Fruit fly (Drosophila melanogaster): ENCODE data around the gene CG1571.

Gene CG1571

DNA sequence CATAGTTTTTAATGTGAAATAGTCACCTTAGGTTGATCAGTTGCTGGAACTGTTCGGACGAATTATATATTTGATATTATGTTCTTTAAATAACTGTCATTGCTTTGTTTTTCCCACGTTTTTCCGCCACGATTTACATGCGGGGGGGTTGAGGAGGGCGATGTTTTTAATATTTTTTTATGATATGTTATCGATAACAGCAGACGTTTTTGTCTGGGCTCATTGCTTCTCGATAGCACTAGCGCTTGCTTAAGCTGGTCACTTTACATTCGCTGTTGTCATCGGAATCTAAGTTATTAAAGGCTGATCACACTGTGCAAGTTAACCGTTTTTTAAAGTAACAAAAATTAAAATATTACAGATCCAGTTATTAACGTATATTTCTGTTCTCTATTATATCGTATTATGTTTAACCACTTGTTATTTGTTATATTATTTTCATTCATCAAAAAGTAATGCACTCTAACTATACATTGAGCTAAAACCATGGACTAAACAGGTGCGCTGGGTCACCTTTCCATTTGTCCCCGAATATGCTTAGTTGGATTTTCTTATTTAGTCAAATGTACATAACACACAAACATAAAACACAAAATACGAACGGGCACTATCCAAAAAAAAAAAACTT is at the start of gene CG1571, which contains the start of gene Upf2:
CG1571 (plus strand) TSS at position 578 of the 628 bp plus-strand sequence.
Upf2 (minus strand) TSS at position 167 of the 628 bp plus-strand sequence.
- TF ChIP-seq noc (tag; optimal IDR thresholded peaks at IDR 0.05): no peak

DNA sequence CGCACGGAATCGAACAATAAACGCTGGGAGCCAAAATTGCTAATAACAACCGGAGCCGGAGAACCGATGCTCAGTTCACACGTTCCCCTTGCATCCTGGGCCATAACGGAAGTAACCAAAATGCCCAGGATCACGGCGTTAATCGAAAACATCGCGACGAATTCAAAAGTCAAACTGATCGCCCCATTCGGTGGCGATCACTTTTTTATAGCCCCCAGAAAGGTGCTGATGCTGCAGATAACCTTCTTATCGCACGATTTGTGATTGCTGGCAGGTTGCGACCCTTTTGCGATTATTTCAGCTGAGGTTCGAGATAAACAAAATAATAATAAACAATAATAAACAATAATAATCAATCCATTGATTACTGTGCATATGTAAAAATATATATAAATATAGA is 38.3 kb upstream of the CG1571 start, which contains the start of gene CG2233:
CG2233 (minus strand) TSS at position 184 of the 400 bp plus-strand sequence.
- peak; percentile 83 for TF ChIP-seq noc (tag; optimal IDR thresholded peaks at IDR 0.05)

DNA sequence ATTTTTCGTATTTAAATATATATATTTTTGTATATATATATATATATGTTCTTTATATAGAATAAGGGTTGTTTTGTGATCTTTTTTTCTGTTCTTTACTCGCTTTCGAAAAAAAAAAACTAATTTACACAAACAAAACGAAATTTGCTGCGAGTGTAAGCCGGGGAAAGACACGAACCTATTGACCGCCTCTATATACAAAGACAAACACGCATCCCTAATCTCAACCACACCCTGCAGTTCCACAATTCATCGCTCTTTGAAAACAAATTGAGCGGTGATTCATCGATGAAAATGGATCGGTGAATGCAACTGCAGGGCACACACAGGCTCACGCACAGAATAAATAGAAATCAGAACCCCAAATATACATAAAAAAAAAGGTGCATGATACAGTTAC is 36.7 kb upstream of the CG1571 start:
- TF ChIP-seq noc (tag; optimal IDR thresholded peaks at IDR 0.05): no peak

DNA sequence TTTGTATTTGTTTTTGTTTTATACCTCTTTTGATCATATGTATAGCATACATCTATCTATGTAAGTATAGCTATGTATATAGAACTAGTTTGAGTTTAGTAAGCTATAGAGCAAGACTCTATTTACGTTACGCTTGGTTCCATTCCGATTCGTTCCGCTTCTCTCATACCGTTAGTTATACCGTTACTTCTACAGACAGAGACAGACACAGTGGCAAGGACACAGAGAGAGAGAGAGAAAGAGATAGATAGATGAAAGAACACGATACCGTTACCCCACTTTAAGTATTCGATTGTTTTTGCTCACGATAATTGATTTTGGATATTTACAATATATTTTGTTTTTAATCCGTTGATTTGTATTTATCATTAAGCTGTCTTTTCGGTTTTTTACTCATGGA is 29.2 kb upstream of the CG1571 start:
- no peak for TF ChIP-seq noc (tag; optimal IDR thresholded peaks at IDR 0.05)

DNA sequence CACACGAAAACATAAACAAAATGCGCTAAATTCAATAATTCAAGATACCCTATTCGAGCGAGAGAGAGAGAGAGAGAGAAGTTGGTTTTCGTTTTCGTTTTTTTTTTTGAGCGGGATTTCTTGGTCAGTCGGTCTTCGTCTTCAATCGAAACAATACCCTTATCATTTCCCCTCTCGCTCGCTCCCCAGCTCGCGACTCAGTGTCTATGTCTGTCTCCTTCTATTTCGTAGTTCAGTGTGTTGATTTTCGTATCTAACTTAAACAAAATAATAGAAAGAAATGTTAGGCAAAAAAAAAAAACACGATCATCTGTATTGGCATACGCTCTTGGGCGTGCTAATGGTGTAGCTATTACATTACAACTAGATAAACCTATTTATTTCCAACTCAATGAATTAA is 26.4 kb upstream of the CG1571 start:
- no peak for TF ChIP-seq noc (tag; optimal IDR thresholded peaks at IDR 0.05)

DNA sequence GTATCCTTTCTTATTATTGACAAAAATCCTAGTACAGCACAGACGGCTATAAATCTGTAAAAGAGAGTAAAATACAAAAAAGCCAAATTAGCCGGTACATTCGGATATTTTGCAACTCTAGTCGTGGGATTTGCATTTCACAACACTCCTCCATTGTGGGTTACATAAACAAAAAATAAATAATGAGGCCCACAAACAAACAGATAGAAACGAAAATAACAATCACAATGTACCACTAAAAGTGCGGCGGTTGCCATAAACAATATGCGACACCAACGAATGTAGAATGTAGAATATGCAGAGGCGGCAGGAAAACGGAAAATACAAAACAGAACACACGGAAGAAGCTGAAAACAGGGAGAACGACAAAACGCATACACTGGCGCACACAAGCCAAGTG is 19.6 kb upstream of the CG1571 start:
- no peak for TF ChIP-seq noc (tag; optimal IDR thresholded peaks at IDR 0.05)

DNA sequence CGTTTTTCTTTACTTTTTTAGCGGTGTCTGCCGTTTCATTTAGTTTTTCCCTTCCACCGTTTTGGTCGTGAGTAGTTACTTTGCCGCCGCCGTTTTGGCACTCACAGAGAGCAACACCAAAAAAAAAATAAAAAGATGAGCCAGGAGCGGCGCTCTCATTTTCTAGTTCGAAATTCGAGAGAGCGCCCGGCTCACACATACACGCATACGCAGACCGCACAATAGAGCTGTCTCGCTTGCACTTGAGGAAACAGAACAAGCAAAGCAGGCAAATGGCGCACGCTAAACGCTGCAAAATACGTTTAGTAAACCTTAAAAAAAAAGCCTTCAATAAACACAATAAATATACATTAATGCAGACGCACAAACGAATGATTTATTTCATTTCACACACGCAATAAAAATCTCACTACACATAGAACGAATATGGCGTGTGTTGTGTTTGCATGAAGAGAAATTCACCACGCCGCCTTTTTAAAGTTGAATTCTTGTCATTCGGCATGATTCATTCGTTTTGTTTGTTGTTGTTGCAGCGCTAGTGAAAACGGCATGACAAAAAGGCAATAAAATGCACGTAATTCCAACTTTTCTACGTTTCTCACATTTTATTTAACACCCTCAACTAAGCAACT is 19.0 kb upstream of the CG1571 start:
- TF ChIP-seq noc (tag; optimal IDR thresholded peaks at IDR 0.05): no peak

DNA sequence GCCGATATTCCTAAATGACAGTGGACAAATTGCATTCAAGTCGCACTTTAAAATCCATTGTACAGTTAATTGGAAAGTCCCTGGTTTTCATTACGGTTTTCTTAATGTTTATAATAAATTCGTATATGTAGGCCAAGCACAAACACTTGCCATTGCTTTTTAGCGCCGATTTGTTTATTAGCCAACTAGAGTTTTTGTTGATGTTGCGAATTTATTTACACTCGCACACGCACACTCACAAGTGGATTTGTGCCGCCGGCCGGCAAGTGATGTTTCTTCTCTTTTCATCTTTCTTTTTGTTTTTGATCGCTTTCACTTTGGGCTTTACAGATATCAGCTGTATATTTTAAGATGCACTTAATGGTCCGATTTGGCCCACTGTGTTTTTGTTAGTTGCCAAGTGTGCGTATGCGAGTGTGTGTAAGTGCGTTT is 18.4 kb upstream of the CG1571 start:
- TF ChIP-seq noc (tag; optimal IDR thresholded peaks at IDR 0.05): peak; percentile 61

DNA sequence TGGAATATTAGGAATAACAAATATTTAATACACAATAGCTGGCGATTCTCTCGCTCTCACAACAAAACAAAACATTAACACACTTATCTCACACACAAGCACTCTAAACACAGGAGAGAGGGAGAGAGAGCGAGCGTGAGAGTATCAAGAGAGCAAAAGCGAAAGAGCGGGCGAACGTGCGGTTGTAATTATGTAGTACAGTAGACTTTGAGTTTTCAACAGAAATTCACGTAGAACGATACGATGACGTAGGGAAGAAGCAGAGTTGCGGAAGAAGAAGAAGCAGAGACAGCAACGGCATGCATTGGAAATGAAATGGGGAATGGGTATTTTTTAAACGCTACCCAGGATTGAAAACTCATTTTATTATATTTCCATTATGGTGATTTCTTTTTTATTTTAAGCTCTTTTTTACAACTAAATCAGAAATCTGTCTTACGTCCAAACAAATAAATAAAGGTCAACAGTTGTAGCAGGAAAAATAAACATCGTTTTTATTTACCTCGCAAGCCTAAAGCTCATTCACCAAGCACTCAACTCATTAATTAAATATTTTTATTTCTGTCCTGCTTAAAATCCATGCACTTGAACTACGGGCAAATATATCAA is 17.7 kb upstream of the CG1571 start:
- no peak for TF ChIP-seq noc (tag; optimal IDR thresholded peaks at IDR 0.05)

DNA sequence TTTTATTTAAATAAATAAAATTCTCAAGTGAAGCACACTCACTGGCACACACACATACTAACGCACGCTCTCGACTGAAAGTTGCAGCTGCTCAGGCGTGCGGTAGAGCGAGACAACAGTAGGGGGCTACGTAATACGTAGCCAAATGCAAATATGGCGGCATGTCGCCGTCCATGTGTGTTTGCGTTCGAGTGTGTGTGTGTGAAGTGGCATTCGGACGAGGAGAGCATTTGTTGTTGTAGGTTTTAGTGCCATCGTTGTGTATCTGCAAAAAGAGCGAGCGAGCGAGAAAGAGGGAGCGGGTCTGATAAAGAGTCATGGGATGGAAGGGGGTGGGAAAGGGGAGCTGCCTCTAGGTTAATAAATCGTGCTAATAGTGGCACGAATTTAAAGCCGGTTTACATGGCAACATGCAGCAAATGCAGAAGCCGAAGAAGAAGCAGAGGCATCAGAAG is 17.2 kb upstream of the CG1571 start:
- TF ChIP-seq noc (tag; optimal IDR thresholded peaks at IDR 0.05): peak; percentile 2

DNA sequence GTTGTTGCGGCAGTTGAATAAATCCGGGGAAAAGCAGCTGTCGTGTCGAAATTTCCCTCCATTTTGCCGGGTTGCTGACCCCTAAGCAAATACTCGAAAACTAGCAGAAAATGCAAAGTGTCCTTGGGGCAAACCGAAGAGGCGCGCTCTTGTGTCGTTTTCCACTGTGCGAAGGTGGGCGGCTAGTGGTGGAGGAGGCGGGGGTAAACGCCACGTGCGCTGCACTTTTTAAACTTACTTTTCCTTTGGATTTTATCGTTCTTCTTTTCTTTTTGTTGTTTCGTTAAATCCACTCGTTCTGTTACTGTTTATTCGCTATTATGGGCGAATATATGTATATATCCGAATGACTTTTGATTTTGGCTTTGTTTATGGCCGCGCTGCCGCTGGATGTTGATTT is 16.0 kb upstream of the CG1571 start:
- TF ChIP-seq noc (tag; optimal IDR thresholded peaks at IDR 0.05): no peak

DNA sequence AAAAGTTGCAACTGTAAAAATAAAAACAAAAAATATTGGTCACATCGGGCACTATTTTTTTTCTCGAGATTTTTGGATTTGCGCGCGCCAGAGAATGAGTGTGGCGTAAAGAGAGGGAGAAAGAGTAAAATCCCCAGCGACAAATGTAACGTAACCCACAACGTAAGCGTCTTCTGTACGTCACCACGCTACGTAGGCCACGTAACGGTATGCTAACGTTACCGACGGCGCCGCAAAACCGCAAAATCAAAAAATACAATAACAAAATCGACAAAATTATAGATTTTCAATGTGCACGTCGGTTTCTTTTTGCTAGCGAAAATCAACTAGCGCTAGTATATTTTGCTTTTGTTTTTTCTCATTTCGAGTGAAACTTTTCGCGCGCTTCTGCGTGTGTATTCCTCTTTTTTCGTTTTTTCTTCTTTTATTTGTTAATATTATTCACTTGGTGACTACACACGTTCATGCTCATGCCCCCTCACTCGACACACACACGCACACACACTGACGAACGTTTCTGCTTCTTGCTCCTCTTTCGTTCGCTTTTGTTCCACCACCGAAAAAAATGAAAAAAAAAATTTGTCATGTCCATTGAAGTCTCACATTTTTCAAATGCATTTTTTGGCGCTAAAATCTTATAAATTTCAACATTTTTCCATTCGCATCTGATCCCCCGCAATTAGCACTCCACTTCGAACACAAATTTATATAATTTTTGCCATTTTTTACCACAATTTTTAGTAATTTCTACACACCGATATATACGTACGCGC is 15.3 kb upstream of the CG1571 start:
- no peak for TF ChIP-seq noc (tag; optimal IDR thresholded peaks at IDR 0.05)

DNA sequence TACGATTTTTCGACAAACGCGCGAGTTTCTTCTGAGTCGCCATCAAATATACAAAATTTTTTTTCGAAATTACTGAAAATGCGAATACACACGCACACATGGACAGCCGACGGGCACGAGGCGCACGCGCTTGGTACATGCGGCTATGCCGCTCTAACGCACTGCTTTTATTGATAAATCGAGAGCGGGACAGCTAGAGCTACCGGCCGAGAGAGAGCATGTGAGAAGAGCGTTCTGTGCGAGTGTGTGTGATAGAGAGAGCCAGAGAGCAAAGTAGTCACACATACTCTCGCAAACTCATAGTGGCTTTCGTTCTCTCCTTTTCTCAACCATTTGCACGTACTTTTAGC is 14.8 kb upstream of the CG1571 start:
- TF ChIP-seq noc (tag; optimal IDR thresholded peaks at IDR 0.05): peak; percentile 28

DNA sequence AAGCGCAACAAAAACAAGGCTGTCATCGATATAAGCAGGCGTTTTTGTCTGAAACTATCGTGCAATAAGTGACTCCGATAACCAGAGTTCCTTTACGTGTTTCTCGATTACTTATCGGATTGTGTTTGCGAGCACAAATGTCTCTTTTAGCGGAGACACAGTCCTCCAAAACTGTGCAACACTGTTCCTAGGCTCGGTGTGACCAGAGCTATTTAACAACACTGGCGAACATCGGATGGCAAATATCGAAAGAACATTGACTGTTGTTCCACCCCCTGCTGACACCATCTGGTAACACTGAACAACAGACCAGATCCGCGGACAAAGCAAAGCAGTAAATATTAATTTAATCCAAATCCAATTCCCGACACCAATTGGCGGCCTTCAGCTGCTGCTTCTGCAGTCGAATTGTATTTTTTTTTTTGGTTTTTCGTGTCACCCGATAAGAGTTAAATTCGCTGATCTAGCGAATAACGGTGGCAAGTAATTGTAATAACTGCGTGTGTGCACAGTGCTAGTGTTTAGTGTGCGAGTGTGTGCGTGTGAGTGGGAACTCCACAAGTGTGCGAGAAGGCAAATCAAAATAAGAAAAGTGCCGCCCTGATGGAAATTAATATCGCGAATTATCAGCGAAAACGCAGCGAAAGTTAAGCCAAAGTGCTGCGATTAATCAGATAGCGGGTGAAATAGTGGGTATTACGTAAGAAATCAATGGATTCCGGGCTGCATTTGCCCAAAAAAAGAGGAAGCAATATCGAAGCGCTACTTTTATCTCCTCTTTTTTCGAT is 14.1 kb upstream of the CG1571 start, which contains the start of gene mys:
mys (plus strand) TSS at position 254 of the 788 bp plus-strand sequence.
- TF ChIP-seq noc (tag; optimal IDR thresholded peaks at IDR 0.05): peak; percentile 40

DNA sequence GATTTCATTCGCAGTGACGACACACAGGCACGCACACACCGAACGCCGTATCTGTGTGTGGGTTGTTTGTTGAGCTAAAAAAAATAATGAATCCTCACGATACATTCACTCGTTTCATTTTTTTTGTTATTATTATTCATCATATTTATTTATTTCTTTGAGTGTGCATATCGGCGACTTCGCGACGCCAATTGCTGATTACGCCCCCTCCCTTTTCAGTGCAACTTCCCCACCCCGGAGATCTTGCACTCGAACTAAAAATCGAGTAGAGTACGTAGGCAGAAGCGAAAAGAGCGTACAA is 13.5 kb upstream of the CG1571 start:
- TF ChIP-seq noc (tag; optimal IDR thresholded peaks at IDR 0.05): no peak

DNA sequence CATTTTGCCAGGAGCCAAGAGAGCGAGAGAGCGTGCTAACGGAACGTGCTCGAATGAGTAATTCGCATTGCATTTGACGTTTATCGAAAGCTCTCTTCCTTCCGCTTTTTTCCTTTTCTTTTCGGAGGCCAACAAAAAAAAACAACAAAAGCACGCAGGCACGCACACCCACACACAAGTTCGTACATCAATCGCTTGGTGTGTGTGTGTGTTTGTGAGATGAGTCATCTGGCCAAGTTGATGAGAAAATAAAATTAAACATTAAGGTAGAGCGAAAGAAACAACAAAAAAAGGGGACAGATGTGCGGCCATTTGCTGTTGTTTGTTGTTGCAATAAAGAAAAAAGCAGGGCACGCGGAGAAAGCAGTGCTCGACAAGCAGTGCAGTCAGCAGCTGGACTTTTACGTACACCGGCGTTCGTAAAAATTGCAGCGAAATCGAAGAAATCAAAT is 12.4 kb upstream of the CG1571 start:
- TF ChIP-seq noc (tag; optimal IDR thresholded peaks at IDR 0.05): no peak

Data from whole organism, larva.